Worm (Caenorhabditis elegans): ENCODE measurements around the gene odr-8.

odr-8 gene

ce11 chrIV:6541435-6541834 is 41.1 kb downstream of the odr-8 start, which contains the start of gene C01G5.25 (continued):
- no peak for TF ChIP-seq unc-62 (GFP tag; optimal IDR thresholded peaks at IDR 0.05)
- no peak for TF ChIP-seq nhr-237 (tag; optimal IDR thresholded peaks at IDR 0.05)
- TF ChIP-seq aly-2 (tag; optimal IDR thresholded peaks at IDR 0.05): no peak
- TF ChIP-seq dpl-1 (GFP tag; optimal IDR thresholded peaks at IDR 0.05): peak in 1 of 3 experiments; percentile 12
- no peak for TF ChIP-seq snpc-4 (tag; optimal IDR thresholded peaks at IDR 0.05)
- no peak for TF ChIP-seq unc-30 (tag; optimal IDR thresholded peaks at IDR 0.05)
- TF ChIP-seq hpl-2 (GFP tag; optimal IDR thresholded peaks at IDR 0.05): no peak
- TF ChIP-seq hlh-17 (GFP tag; optimal IDR thresholded peaks at IDR 0.05; ENCODE audit: borderline replicate concordance): no peak
- TF ChIP-seq sptf-1 (tag; optimal IDR thresholded peaks at IDR 0.05): no peak
- no peak for TF ChIP-seq blmp-1 (tag; optimal IDR thresholded peaks at IDR 0.05)
- TF ChIP-seq lin-14 (GFP tag; optimal IDR thresholded peaks at IDR 0.05): peak; percentile 69
- TF ChIP-seq mep-1 (tag; optimal IDR thresholded peaks at IDR 0.05): no peak
- TF ChIP-seq aha-1 (tag; optimal IDR thresholded peaks at IDR 0.05): no peak

- TF ChIP-seq efl-1 (optimal IDR thresholded peaks at IDR 0.05) (no peak), efl-1 (GFP tag; optimal IDR thresholded peaks at IDR 0.05 in 1 of 2) (peak in 1 of 2 experiments; percentile 77), pax-3 (tag; optimal IDR thresholded peaks at IDR 0.05) (no peak)
Measured at ce11 chrIV:6535908-6536307, 46.6 kb downstream of the odr-8 start, which contains the start of gene C01G5.3. Gene C01G5.3 (plus strand): TSS chrIV:6536208.

- TF ChIP-seq fkh-8 (tag; optimal IDR thresholded peaks at IDR 0.05) (no peak), sptf-1 (tag; optimal IDR thresholded peaks at IDR 0.05) (no peak)
Measured at ce11 chrIV:6531450-6531849, 51.1 kb downstream of the odr-8 start, which contains the start of gene C01G5.4. Gene C01G5.4 (plus strand): TSS chrIV:6531750.
